Worm (Caenorhabditis elegans) whole organism, young adult: ENCODE data around the gene mesp-1.

Experiments
- F10E7.11 ChIP-seq: sonication (generic microtip); optimal IDR thresholded peaks from 2 replicates; lab custom pipeline; 2017; ENCODE audit warnings: mild to moderate bottlenecking, missing genetic modification characterization, moderate library complexity, missing compliant biosample characterization
- Y79H2A.3 ChIP-seq: fragments of 200-800 bp; sonication (Bioruptor generic); conservative IDR thresholded peaks from 2 replicates; pipeline ENCODE4 v1.3.6; 2022; ENCODE audit warnings: missing genetic modification reagents, missing genetic modification characterization, missing compliant biosample characterization
- him-1 ChIP-seq: sonication (generic microtip); optimal IDR thresholded peaks from 2 replicates; lab custom pipeline; 2016; ENCODE audit warnings: missing genotype, missing genetic modification reagents, missing genetic modification characterization, missing compliant biosample characterization
- nfya-1 ChIP-seq: sonication (generic microtip); optimal IDR thresholded peaks from 2 replicates; lab custom pipeline; 2017; ENCODE audit warnings: antibody characterized with exemption, missing compliant biosample characterization, missing genetic modification characterization, borderline replicate concordance; ENCODE audit not compliant: insufficient read depth
- nhr-179 ChIP-seq: sonication (generic microtip); optimal IDR thresholded peaks from 2 replicates; lab custom pipeline; 2016; ENCODE audit warnings: mild to moderate bottlenecking, missing genetic modification characterization, missing compliant biosample characterization
- nhr-90 ChIP-seq: sonication (generic microtip); optimal IDR thresholded peaks from 2 replicates; lab custom pipeline; 2016; ENCODE audit warnings: missing genotype, mild to moderate bottlenecking, missing genetic modification characterization, missing compliant biosample characterization
- pha-4 ChIP-seq: fragments of 150-350 bp; sonication (generic microtip); optimal IDR thresholded peaks from 2 replicates; lab custom pipeline; 2014; ENCODE audit warnings: missing biosample characterization, missing genetic modification reagents, missing genetic modification characterization
- rpc-1 ChIP-seq, 2 experiments: fragments of 150-350 bp in 1 of 2; sonication (generic microtip) in 1 of 2; optimal IDR thresholded peaks; 2 replicates each; lab custom pipeline; 2014 to 2018; ENCODE audit warnings: missing biosample characterization in 1 of 2, missing genetic modification characterization in 1 of 2, missing genetic modification reagents in 1 of 2, missing genotype in 1 of 2
- snpc-1.3 ChIP-seq: sonication (generic microtip); optimal IDR thresholded peaks from 2 replicates; lab custom pipeline; 2017; ENCODE audit warnings: missing genetic modification characterization, mild to moderate bottlenecking, missing compliant biosample characterization, antibody characterized with exemption, moderate library complexity, missing genotype, missing genetic modification reagents; ENCODE audit not compliant: insufficient read depth
- tlf-1 ChIP-seq: fragments of 200-800 bp; sonication (Bioruptor generic); optimal IDR thresholded peaks from 2 replicates; lab custom pipeline; 2018; ENCODE audit warnings: mild to moderate bottlenecking, missing genetic modification characterization, missing compliant biosample characterization
- unc-62 ChIP-seq: fragments of 150-350 bp; optimal IDR thresholded peaks from 2 replicates; lab custom pipeline; 2014; ENCODE audit warnings: missing biosample characterization, missing genetic modification reagents, missing genetic modification characterization

ce11 chrIV:8532796-8533195, 33.7 kb downstream of the mesp-1 start:
- TF ChIP-seq nhr-179 (tag; lab: Kevin White, UChicago) (no peak), snpc-1.3 (no peak), rpc-1 (optimal IDR thresholded peaks at IDR 0.05; lab: Kevin White, UChicago) (no peak), rpc-1 (tag; optimal IDR thresholded peaks at IDR 0.05; lab: Kevin White, UChicago) (no peak), him-1 (no peak), tlf-1 (GFP tag; lab: Kevin White, UChicago) (no peak), pha-4 (tag; lab: Kevin White, UChicago) (no peak), nfya-1 (tag; lab: Kevin White, UChicago) (no peak), unc-62 (no peak), nhr-90 (tag; lab: Kevin White, UChicago) (no peak), Y79H2A.3 (no peak), F10E7.11 (tag; lab: Kevin White, UChicago) (no peak)
